Fruit fly (Drosophila melanogaster): Measurements from ENCODE around the gene RnrL.

The RnrL gene

DNA sequence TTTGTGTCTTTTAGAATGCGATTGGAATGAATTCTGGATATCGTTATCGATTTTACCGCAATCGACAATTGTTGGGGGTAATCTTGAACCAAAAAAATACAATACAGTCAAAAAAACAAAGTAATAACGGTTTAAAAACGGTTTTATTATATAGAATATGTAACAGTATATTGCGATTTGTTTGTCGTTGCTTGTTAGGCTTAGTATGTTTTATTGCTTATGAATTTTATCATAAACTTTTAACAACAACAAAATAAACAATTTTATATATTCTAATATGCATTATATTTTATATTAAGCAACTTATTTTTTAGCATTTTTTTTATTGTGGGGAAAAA is 28.0 kb downstream of the RnrL start, which contains the start of gene CYLD:
Gene CYLD (minus strand): TSS at position 38 of the 338 bp plus-strand sequence.
- no peak for TF ChIP-seq h (optimal IDR thresholded peaks at IDR 0.05)
- no peak for TF ChIP-seq Myc (optimal IDR thresholded peaks at IDR 0.05)
- TF ChIP-seq psq (optimal IDR thresholded peaks at IDR 0.05), result no peak
- TF ChIP-seq Sin3A (optimal IDR thresholded peaks at IDR 0.05), result no peak
- TF ChIP-seq insv (optimal IDR thresholded peaks at IDR 0.05), result no peak
- no peak for TF ChIP-seq ttk (optimal IDR thresholded peaks at IDR 0.05)

DNA sequence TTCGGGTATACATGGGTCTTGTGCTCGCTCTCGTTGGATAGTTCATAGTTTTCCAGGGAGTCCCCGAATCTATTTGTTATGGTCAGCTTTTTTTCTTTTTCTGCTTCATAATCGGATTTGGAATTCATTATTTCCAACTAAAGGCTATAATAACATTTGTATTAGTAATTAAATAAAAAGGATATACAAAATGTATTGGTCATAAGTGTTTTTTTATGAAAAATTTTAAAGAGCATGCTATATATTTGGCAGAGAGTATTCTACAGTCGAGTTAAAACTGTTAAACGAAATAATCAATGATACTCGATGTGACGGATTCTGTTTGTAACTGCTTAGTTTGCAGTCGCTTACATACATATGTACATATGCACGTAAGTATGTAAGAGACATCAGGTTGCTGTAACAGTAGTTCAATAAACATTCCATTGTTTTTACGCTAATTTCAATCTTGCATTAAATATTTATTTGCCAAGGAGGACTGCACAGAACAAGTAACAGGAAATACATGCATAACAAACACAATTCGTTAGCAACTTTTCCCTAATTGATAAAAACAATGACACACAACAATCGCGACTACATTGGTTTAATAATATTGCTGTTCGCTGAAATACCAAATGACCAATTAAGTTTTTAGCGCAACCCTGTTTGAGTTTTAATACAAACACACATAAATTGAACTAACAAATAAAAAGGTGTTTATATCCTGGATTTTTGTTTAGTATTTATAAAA is 28.5 kb downstream of the RnrL start:
- TF ChIP-seq h (optimal IDR thresholded peaks at IDR 0.05) (no peak), Sin3A (optimal IDR thresholded peaks at IDR 0.05) (no peak), ttk (optimal IDR thresholded peaks at IDR 0.05) (no peak), psq (optimal IDR thresholded peaks at IDR 0.05) (no peak)

DNA sequence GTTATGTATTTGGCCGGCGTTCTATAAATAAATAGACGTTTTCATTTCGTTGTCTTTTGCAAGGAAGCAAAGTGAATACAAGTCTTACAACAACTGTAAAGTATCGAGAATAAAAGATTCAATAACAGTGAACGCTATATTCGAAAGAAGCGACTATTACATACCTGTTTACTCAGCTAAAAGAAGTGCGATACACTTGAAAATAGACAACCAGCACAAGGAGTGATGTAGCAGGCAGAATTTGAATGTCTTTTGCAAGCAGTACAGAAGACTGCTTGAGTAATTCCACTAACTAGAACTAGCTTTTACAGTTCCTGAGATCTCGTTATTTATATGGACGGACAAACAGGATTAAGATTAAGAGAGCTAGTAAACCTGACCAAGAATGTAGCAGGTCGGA is 29.4 kb downstream of the RnrL start:
- no peak for TF ChIP-seq insv (optimal IDR thresholded peaks at IDR 0.05)
- no peak for TF ChIP-seq h (optimal IDR thresholded peaks at IDR 0.05)
- no peak for TF ChIP-seq Sin3A (optimal IDR thresholded peaks at IDR 0.05)
- no peak for TF ChIP-seq Myc (optimal IDR thresholded peaks at IDR 0.05)

DNA sequence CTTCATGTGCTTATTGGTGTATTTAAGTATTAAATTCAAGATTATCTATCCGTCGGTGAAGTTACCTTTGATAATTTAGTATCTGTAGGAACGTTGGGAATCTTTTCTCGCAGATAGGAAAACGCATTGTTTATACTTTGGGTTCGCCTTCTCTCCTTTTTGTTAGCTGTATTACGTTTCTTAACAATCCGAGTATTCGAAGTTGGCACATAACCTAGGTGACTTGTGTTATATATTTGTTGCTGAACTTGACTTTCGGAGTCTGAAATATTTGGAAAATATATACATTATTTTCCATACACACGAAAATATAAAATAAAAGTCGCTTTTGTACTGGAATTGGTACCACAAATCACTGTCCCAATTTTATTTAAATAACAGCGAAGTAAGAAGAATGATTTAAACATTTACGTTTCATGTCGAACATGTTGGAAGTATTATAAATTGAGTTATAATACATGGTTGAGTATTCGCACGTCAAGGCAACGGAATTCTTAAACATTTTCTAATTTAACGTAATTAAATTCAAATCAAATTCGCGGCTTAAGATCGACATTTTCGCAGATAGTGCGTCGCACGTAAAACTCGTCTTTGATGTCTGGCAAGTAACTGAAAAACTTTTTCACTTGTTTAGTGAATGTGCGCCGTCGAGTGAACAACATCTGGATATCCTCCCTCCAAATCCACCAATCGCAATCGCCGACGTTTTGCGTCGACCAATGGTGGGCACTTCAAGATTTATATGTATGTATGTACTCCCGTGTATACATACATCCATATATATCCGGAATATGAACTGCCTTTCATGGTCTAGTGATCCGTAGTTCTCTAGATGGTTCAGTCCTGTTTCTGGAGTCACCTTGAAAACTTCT is 32.7 kb downstream of the RnrL start, which contains the start of gene Hand:
Gene Hand (minus strand): TSS at position 588 of the 872 bp plus-strand sequence.
- TF ChIP-seq psq (optimal IDR thresholded peaks at IDR 0.05) (no peak), Sin3A (optimal IDR thresholded peaks at IDR 0.05) (no peak), insv (optimal IDR thresholded peaks at IDR 0.05) (no peak), Myc (optimal IDR thresholded peaks at IDR 0.05) (no peak), ttk (optimal IDR thresholded peaks at IDR 0.05) (no peak), h (optimal IDR thresholded peaks at IDR 0.05) (no peak)

DNA sequence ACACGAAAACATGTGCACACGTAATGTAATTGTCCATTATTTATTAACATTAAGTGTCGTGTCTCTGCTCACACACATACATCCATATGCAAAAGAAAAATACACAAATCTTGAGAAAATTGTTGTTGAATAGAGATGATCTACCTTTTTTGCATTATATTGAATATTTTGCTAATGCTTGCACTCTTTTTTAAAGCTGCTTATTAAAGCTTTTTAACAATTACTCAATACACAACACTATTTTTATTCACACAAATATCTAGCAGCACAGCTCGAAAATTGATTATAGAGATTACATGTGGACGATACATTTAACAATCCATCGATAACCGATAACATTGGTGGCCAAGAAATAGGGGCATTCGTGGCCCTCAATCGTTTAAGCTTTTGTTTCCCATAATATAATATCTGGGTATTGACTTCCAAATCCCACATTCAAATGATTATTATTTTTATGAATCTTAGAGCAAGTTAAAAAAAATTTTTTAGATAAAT is 35.6 kb downstream of the RnrL start, which contains the start of gene Ufd4:
Gene Ufd4 (minus strand): TSS at position 300 of the 495 bp plus-strand sequence.
- TF ChIP-seq psq (optimal IDR thresholded peaks at IDR 0.05), result no peak
- no peak for TF ChIP-seq h (optimal IDR thresholded peaks at IDR 0.05)
- no peak for TF ChIP-seq insv (optimal IDR thresholded peaks at IDR 0.05)
- no peak for TF ChIP-seq Sin3A (optimal IDR thresholded peaks at IDR 0.05)
- TF ChIP-seq ttk (optimal IDR thresholded peaks at IDR 0.05), result no peak
- no peak for TF ChIP-seq Myc (optimal IDR thresholded peaks at IDR 0.05)

DNA sequence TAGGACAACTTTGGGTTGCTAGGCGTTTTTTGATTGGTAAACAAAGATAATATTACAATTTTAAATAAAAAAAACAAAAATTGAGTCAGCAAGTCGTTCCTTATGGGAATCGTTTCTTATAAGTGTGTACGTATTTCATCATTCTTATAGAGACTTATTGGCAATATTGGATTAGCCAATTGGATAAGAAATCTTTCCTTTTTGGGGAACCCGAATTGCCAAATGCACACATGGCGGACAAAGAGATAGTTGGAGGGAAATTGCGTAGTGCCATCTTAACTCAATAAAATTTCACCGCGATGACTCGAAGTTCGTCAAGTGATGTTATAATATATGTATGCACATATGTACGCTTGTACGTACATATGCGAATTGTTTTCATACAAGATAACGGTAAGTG is 36.5 kb downstream of the RnrL start:
- no peak for TF ChIP-seq Sin3A (optimal IDR thresholded peaks at IDR 0.05)
- no peak for TF ChIP-seq insv (optimal IDR thresholded peaks at IDR 0.05)
- TF ChIP-seq h (optimal IDR thresholded peaks at IDR 0.05), result no peak
- no peak for TF ChIP-seq ttk (optimal IDR thresholded peaks at IDR 0.05)
- TF ChIP-seq psq (optimal IDR thresholded peaks at IDR 0.05), result no peak
- no peak for TF ChIP-seq Myc (optimal IDR thresholded peaks at IDR 0.05)

DNA sequence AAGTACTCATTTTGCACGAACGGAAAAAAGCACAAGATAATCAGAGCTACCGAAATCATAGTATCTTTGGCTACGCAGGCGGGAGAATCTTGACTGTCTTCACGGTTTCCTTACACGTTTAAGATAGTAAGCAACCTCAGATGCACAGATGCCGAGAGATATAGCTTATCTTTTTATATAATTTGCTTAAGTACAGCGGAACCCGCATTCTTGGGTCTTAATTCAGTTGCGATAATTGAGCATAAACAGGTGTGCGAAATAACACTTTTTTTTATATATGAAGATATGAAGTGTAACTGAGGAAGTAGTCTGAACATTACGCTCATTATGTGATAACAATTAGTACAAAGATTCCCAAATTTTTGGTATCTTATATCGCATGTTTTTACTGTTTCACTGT is 47.0 kb downstream of the RnrL start, which contains the start of gene CG34043:
Gene CG34043 (minus strand): TSS at position 101 of the 400 bp plus-strand sequence.
- TF ChIP-seq ttk (optimal IDR thresholded peaks at IDR 0.05) (no peak), Myc (optimal IDR thresholded peaks at IDR 0.05) (no peak), psq (optimal IDR thresholded peaks at IDR 0.05) (no peak), insv (optimal IDR thresholded peaks at IDR 0.05) (no peak), h (optimal IDR thresholded peaks at IDR 0.05) (no peak), Sin3A (optimal IDR thresholded peaks at IDR 0.05) (no peak)

DNA sequence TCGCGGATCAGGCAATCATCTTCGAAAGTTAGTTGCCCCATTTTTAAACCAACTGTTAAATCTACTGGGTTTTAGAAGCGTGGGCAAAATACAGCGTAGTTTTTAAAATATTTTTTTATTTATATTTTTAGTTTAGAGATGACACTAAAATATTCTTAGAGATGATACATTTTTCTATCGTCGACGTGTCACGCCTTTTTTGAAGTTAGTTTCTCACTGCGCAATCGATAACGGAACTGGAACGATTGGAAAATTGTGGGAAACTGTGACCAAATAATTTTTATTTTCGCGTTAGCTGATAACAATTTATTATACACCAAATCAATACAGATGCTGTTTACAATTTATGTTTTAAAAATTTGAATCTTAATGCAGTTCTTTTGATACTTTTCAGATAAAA is 49.1 kb downstream of the RnrL start, which contains the start of gene Utx:
Gene Utx (minus strand): TSS at position 154 of the 400 bp plus-strand sequence.
- no peak for TF ChIP-seq psq (optimal IDR thresholded peaks at IDR 0.05)
- TF ChIP-seq Myc (optimal IDR thresholded peaks at IDR 0.05), result no peak
- no peak for TF ChIP-seq ttk (optimal IDR thresholded peaks at IDR 0.05)
- no peak for TF ChIP-seq h (optimal IDR thresholded peaks at IDR 0.05)
- TF ChIP-seq insv (optimal IDR thresholded peaks at IDR 0.05), result no peak
- no peak for TF ChIP-seq Sin3A (optimal IDR thresholded peaks at IDR 0.05)

DNA sequence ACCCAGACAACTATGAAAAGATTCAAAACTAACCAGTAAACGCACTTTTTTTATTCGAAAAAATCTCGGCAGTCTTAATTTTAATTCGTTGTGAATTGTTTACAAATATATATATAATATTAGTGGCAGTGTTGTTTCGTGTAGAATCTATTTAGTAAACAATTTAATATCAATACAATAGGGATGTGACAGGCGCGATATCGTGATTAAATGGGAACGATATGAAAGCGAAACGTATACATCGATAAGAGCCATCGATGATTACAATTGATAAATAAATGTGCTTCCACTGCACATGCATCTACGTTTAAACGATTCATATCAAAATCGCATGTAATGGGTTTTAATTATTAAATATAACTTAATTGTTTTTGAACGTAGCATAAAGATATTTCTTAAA is 50.4 kb downstream of the RnrL start:
- TF ChIP-seq insv (optimal IDR thresholded peaks at IDR 0.05) (no peak), Myc (optimal IDR thresholded peaks at IDR 0.05) (no peak), Sin3A (optimal IDR thresholded peaks at IDR 0.05) (no peak), ttk (optimal IDR thresholded peaks at IDR 0.05) (no peak), psq (optimal IDR thresholded peaks at IDR 0.05) (no peak), h (optimal IDR thresholded peaks at IDR 0.05) (no peak)

DNA sequence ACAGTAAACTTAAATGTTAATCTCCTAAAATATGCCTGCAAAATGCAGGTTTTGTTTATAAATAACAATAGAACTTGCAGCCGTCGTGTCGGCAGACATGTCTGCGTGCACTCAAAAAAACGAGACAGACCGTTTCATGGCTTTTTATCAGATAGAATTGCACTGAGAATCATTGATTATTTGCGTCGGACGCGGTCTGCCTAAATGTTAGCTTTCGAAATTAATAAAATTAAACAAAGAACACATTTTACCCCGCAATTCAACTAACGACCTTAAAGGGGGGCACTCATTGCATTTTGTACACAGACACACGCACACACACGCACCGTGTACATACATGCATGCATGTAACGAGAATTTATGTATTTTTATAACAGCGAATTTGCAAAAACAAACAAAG is 50.9 kb downstream of the RnrL start:
- TF ChIP-seq psq (optimal IDR thresholded peaks at IDR 0.05) (no peak), Myc (optimal IDR thresholded peaks at IDR 0.05) (no peak), insv (optimal IDR thresholded peaks at IDR 0.05) (no peak), ttk (optimal IDR thresholded peaks at IDR 0.05) (no peak), h (optimal IDR thresholded peaks at IDR 0.05) (no peak), Sin3A (optimal IDR thresholded peaks at IDR 0.05) (no peak)

DNA sequence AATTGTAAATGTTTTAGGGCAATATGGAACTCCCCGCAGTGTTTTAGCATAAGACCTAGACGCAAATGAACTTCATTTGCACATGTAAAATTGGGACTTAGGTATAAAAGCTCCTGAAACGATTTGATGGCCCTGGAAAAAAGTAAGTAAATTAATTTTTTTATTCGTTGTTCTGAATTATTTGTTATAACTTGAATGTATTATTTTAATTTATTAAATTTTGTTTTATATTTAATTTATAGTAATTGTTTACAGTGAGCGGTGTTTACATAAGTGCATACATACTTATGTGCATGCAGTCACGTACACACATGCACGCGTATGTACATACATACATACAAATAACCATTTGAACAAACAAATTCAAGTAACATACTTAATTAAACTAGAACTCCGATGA is 51.3 kb downstream of the RnrL start:
- TF ChIP-seq psq (optimal IDR thresholded peaks at IDR 0.05) (no peak), insv (optimal IDR thresholded peaks at IDR 0.05) (no peak), Myc (optimal IDR thresholded peaks at IDR 0.05) (no peak), Sin3A (optimal IDR thresholded peaks at IDR 0.05) (no peak), h (optimal IDR thresholded peaks at IDR 0.05) (no peak), ttk (optimal IDR thresholded peaks at IDR 0.05) (no peak)
